Worm (Caenorhabditis elegans) whole organism, L2 larva: Measurements from ENCODE around the gene fbxa-174.

ENCODE experiments used
- Y55F3AM.14 ChIP-seq: fragments of 200-800 bp; sonication (Bioruptor generic); optimal IDR thresholded peaks from 2 replicates; lab custom pipeline; 2018; ENCODE audit warnings: mild to moderate bottlenecking, missing genetic modification characterization, missing compliant biosample characterization
- aly-2 ChIP-seq: fragments of 150-350 bp; optimal IDR thresholded peaks from 2 replicates; lab custom pipeline; 2014; ENCODE audit warnings: missing biosample characterization, missing genetic modification characterization
- lin-13 ChIP-seq: fragments of 150-350 bp; optimal IDR thresholded peaks from 2 replicates; lab custom pipeline; 2014; ENCODE audit warnings: missing biosample characterization, missing genetic modification reagents, missing genetic modification characterization
- lsy-2 ChIP-seq, 2 experiments: fragments of 150-350 bp in 1 of 2; sonication (generic microtip) in 1 of 2; optimal IDR thresholded peaks; 2 replicates each; lab custom pipeline; 2014 to 2017; ENCODE audit warnings: missing biosample characterization in 2 of 2, missing genetic modification characterization in 2 of 2
- mbf-1 ChIP-seq: sonication (generic microtip); optimal IDR thresholded peaks from 2 replicates; lab custom pipeline; 2017; ENCODE audit warnings: missing biosample characterization, missing genetic modification characterization
- nhr-10 ChIP-seq: sonication (generic microtip); optimal IDR thresholded peaks from 2 replicates; lab custom pipeline; 2017; ENCODE audit warnings: missing biosample characterization, missing genetic modification characterization
- nhr-11 ChIP-seq: fragments of 150-350 bp; optimal IDR thresholded peaks from 2 replicates; lab custom pipeline; 2014; ENCODE audit warnings: missing biosample characterization, missing genetic modification characterization
- skn-1 ChIP-seq: sonication (generic microtip); optimal IDR thresholded peaks from 2 replicates; lab custom pipeline; 2017; ENCODE audit warnings: missing biosample characterization, missing genetic modification characterization
- unc-39 ChIP-seq: fragments of 150-350 bp; optimal IDR thresholded peaks from 2 replicates; lab custom pipeline; 2014; ENCODE audit warnings: missing biosample characterization, missing genetic modification characterization
- unc-62 ChIP-seq: fragments of 150-350 bp; optimal IDR thresholded peaks from 2 replicates; lab custom pipeline; 2014; ENCODE audit warnings: missing biosample characterization, missing genetic modification reagents, missing genetic modification characterization
- zag-1 ChIP-seq: fragments of 150-350 bp; optimal IDR thresholded peaks from 2 replicates; lab custom pipeline; 2014; ENCODE audit warnings: missing biosample characterization, missing genetic modification characterization

DNA sequence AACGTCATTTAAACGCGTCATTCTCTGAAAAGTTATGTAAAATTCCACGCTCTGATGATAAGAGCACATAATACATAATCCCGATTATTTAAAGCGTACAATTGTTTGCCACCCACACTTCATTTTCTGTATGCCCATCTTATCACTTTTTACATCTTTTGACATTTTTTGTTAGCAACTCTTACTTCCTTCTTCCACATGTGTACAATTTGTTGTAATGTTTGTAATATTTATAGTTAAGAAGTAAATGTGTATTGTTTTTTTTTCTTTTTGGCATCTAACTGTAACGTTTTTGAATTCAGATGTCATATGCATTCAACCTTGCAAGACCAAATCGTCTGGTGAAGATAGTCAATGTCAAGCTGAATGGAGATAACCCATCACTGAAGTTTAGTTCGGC lies 37.5 kb downstream of the fbxa-174 start, which contains the start of gene fbxa-136:
- TF ChIP-seq unc-39 (no peak), lin-13 (no peak), mbf-1 (tag; lab: Kevin White, UChicago) (no peak), lsy-2 (tag; optimal IDR thresholded peaks at IDR 0.05; lab: Kevin White, UChicago) (no peak), nhr-10 (tag; lab: Kevin White, UChicago) (no peak), zag-1 (tag; lab: Kevin White, UChicago) (no peak), skn-1 (tag; lab: Kevin White, UChicago) (no peak), Y55F3AM.14 (GFP tag; lab: Kevin White, UChicago) (no peak), unc-62 (GFP tag; lab: Kevin White, UChicago) (no peak), nhr-11 (tag; lab: Kevin White, UChicago) (no peak), aly-2 (tag; lab: Kevin White, UChicago) (no peak)
